Fruit fly (Drosophila melanogaster) whole organism, embryonic: ENCODE measurements around the gene ftz-f1.
A peak's percentile ranks its signal among the peaks of the same experiment; 100 is the strongest.

Experiments used
- BEAF-32 ChIP-seq: fragments of 200-800 bp; sonication (Bioruptor generic); optimal IDR thresholded peaks from 3 replicates; lab custom pipeline; 2017; ENCODE audit warnings: missing biosample characterization, missing genetic modification characterization, mild to moderate bottlenecking, moderate library complexity, missing genetic modification reagents
- CG1024 ChIP-seq: fragments of 200-800 bp; sonication (Bioruptor generic); IDR thresholded peaks from 2 replicates; pipeline ENCODE4 v1.3.6; 2022; ENCODE audit warnings: missing biosample characterization, missing genetic modification characterization
- CG10462 ChIP-seq: fragments of 200-800 bp; sonication (Bioruptor generic); optimal IDR thresholded peaks from 2 replicates; lab custom pipeline; 2016; ENCODE audit warnings: missing biosample characterization, missing genetic modification characterization
- CG11247 ChIP-seq: fragments of 200-800 bp; sonication (Bioruptor generic); IDR thresholded peaks from 2 replicates; pipeline ENCODE4 v1.3.6; 2022; ENCODE audit warnings: missing biosample characterization, missing genetic modification characterization
- CG11504 ChIP-seq: fragments of 200-800 bp; sonication (Bioruptor generic); optimal IDR thresholded peaks from 3 replicates; lab custom pipeline; 2019; ENCODE audit warnings: missing biosample characterization, mild to moderate bottlenecking, missing genetic modification characterization, moderate library complexity
- CG12155 ChIP-seq: fragments of 200-800 bp; sonication (Bioruptor generic); optimal IDR thresholded peaks from 3 replicates; lab custom pipeline; 2016; ENCODE audit warnings: missing biosample characterization, missing genetic modification characterization
- CG12219 ChIP-seq: fragments of 200-800 bp; sonication (Bioruptor generic); optimal IDR thresholded peaks from 3 replicates; lab custom pipeline; 2018; ENCODE audit warnings: missing biosample characterization, mild to moderate bottlenecking, missing genetic modification characterization
- CG12769 ChIP-seq: fragments of 200-800 bp; sonication (Bioruptor generic); optimal IDR thresholded peaks from 2 replicates; lab custom pipeline; 2019; ENCODE audit warnings: missing biosample characterization, mild to moderate bottlenecking, missing genetic modification characterization, moderate library complexity
- CG13775 ChIP-seq: fragments of 200-800 bp; sonication (Bioruptor generic); optimal IDR thresholded peaks from 3 replicates; lab custom pipeline; 2017; ENCODE audit warnings: missing biosample characterization, mild to moderate bottlenecking, missing genetic modification characterization
- CG14667 ChIP-seq: fragments of 200-800 bp; sonication (Bioruptor generic); IDR thresholded peaks from 2 replicates; pipeline ENCODE4 v1.3.6; 2022; ENCODE audit warnings: missing biosample characterization, missing genetic modification characterization
- CG16863 ChIP-seq: fragments of 200-800 bp; sonication (Bioruptor generic); optimal IDR thresholded peaks from 3 replicates; lab custom pipeline; 2016; ENCODE audit warnings: missing biosample characterization, missing genetic modification characterization
- CG4360 ChIP-seq: fragments of 200-800 bp; sonication (Bioruptor generic); IDR thresholded peaks from 2 replicates; pipeline ENCODE4 v1.3.6; 2022; ENCODE audit warnings: missing biosample characterization, missing genetic modification characterization
- CG6689 ChIP-seq: fragments of 200-800 bp; sonication (Bioruptor generic); IDR thresholded peaks from 2 replicates; pipeline ENCODE4 v1.3.6; 2022; ENCODE audit warnings: missing biosample characterization, missing genetic modification characterization
- CG7271 ChIP-seq: fragments of 200-800 bp; sonication (Bioruptor generic); optimal IDR thresholded peaks from 2 replicates; lab custom pipeline; 2018; ENCODE audit warnings: missing biosample characterization, mild to moderate bottlenecking, missing genetic modification characterization, moderate library complexity
- CG8359 ChIP-seq: fragments of 200-800 bp; sonication (Bioruptor generic); optimal IDR thresholded peaks from 2 replicates; lab custom pipeline; 2017; ENCODE audit warnings: missing biosample characterization, mild to moderate bottlenecking, missing genetic modification characterization, borderline replicate concordance
- CG9437 ChIP-seq: fragments of 200-800 bp; sonication (Bioruptor generic); optimal IDR thresholded peaks from 2 replicates; lab custom pipeline; 2018; ENCODE audit warnings: missing biosample characterization, mild to moderate bottlenecking, missing genetic modification characterization
- CG9932 ChIP-seq: fragments of 200-800 bp; sonication (Bioruptor generic); IDR thresholded peaks from 2 replicates; pipeline ENCODE4 v1.3.6; 2022; ENCODE audit warnings: missing biosample characterization, missing genetic modification characterization
- Dad ChIP-seq: fragments of 200-800 bp; sonication (Bioruptor generic); optimal IDR thresholded peaks from 3 replicates; lab custom pipeline; 2016; ENCODE audit warnings: missing biosample characterization, missing genetic modification characterization
- Dek ChIP-seq: fragments of 200-800 bp; sonication (Bioruptor generic); optimal IDR thresholded peaks from 3 replicates; lab custom pipeline; 2019; ENCODE audit warnings: missing biosample characterization, mild to moderate bottlenecking, missing genetic modification characterization, moderate library complexity
- Fer2 ChIP-seq: fragments of 200-800 bp; sonication (Bioruptor generic); optimal IDR thresholded peaks from 2 replicates; lab custom pipeline; 2018; ENCODE audit warnings: missing biosample characterization, mild to moderate bottlenecking, missing genetic modification characterization, moderate library complexity
- HmgD ChIP-seq: fragments of 200-800 bp; sonication (Bioruptor generic); optimal IDR thresholded peaks from 3 replicates; lab custom pipeline; 2016; ENCODE audit warnings: missing biosample characterization, missing genetic modification characterization
- HmgZ ChIP-seq: fragments of 200-800 bp; sonication (Bioruptor generic); optimal IDR thresholded peaks from 2 replicates; lab custom pipeline; 2018; ENCODE audit warnings: missing biosample characterization, mild to moderate bottlenecking, missing genetic modification characterization
- Lhr ChIP-seq: fragments of 200-800 bp; sonication (Bioruptor generic); optimal IDR thresholded peaks from 3 replicates; lab custom pipeline; 2017; ENCODE audit warnings: mild to moderate bottlenecking, missing biosample characterization, missing genetic modification reagents, missing genetic modification characterization
- MTF-1 ChIP-seq: fragments of 200-800 bp; sonication (Bioruptor generic); optimal IDR thresholded peaks from 2 replicates; lab custom pipeline; 2018; ENCODE audit warnings: missing biosample characterization, mild to moderate bottlenecking, missing genetic modification characterization, borderline replicate concordance
- Max ChIP-seq: fragments of 200-800 bp; sonication (Bioruptor generic); optimal IDR thresholded peaks from 2 replicates; lab custom pipeline; 2016; ENCODE audit warnings: missing biosample characterization, mild to moderate bottlenecking, missing genetic modification characterization
- NK7.1 ChIP-seq: fragments of 200-800 bp; sonication (Bioruptor generic); optimal IDR thresholded peaks from 3 replicates; lab custom pipeline; 2016; ENCODE audit warnings: missing biosample characterization, missing genetic modification characterization
- Nf-YC ChIP-seq: fragments of 200-800 bp; optimal IDR thresholded peaks from 3 replicates; lab custom pipeline; 2019; ENCODE audit warnings: missing biosample characterization, mild to moderate bottlenecking, missing genetic modification characterization, moderate library complexity
- Pdp1 ChIP-seq, 2 experiments: fragments of 200-800 bp; sonication (Bioruptor generic); optimal IDR thresholded peaks; 3 replicates each; lab custom pipeline; 2016; ENCODE audit warnings: missing biosample characterization in 2 of 2, missing genetic modification characterization in 2 of 2, mild to moderate bottlenecking in 1 of 2, moderate library complexity in 1 of 2
- Six4 ChIP-seq: fragments of 200-800 bp; sonication (Bioruptor generic); optimal IDR thresholded peaks from 2 replicates; lab custom pipeline; 2016; ENCODE audit warnings: missing biosample characterization, missing genetic modification characterization
- Xbp1 ChIP-seq: fragments of 200-800 bp; sonication (Bioruptor generic); optimal IDR thresholded peaks from 3 replicates; lab custom pipeline; 2016; ENCODE audit warnings: missing biosample characterization, mild to moderate bottlenecking, missing genetic modification characterization
- ab ChIP-seq: fragments of 200-800 bp; sonication (Bioruptor generic); optimal IDR thresholded peaks from 2 replicates; lab custom pipeline; 2016; ENCODE audit warnings: missing biosample characterization, missing genetic modification characterization
- aop ChIP-seq: fragments of 200-800 bp; sonication (Bioruptor generic); IDR thresholded peaks from 2 replicates; pipeline ENCODE4 v1.3.6; 2022; ENCODE audit warnings: missing biosample characterization, missing genetic modification characterization
- ap ChIP-seq: fragments of 200-800 bp; sonication (Bioruptor generic); IDR thresholded peaks from 2 replicates; pipeline ENCODE4 v1.3.6; 2022; ENCODE audit warnings: missing biosample characterization, missing genetic modification characterization
- dpn ChIP-seq, 2 experiments: fragments of 200-800 bp; sonication (Bioruptor generic); optimal IDR thresholded peaks; 3 replicates each; lab custom pipeline; 2016; ENCODE audit warnings: missing biosample characterization in 2 of 2, missing genetic modification characterization in 2 of 2
- her ChIP-seq: fragments of 200-800 bp; sonication (Bioruptor generic); optimal IDR thresholded peaks from 2 replicates; lab custom pipeline; 2016; ENCODE audit warnings: missing biosample characterization, missing genetic modification characterization
- insv ChIP-seq, 2 experiments: fragments of 200-800 bp; sonication (Bioruptor generic); optimal IDR thresholded peaks; 3 replicates each; lab custom pipeline; 2016 to 2018; ENCODE audit warnings: missing biosample characterization in 2 of 2, missing genetic modification characterization in 2 of 2
- jing ChIP-seq: fragments of 200-800 bp; sonication (Bioruptor generic); optimal IDR thresholded peaks from 2 replicates; lab custom pipeline; 2018; ENCODE audit warnings: missing biosample characterization, mild to moderate bottlenecking, missing genetic modification characterization
- lola ChIP-seq, 3 experiments: fragments of >200 bp in 2 of 3; fragments of 200-800 bp in 1 of 3; sonication (Bioruptor generic) in 1 of 3; optimal IDR thresholded peaks; 2 replicates each; lab custom pipeline; 2017 to 2019; ENCODE audit warnings: missing biosample characterization in 3 of 3, missing genetic modification characterization in 3 of 3, mild to moderate bottlenecking in 1 of 3, moderate library complexity in 1 of 3
- nau ChIP-seq: fragments of 200-800 bp; sonication (Bioruptor generic); optimal IDR thresholded peaks from 3 replicates; lab custom pipeline; 2017; ENCODE audit warnings: missing biosample characterization, mild to moderate bottlenecking, missing genetic modification characterization, missing genetic modification reagents
- org-1 ChIP-seq: fragments of 200-800 bp; sonication (Bioruptor generic); optimal IDR thresholded peaks from 2 replicates; lab custom pipeline; 2017; ENCODE audit warnings: missing biosample characterization, missing genetic modification characterization
- otp ChIP-seq: fragments of 200-800 bp; sonication (Bioruptor generic); IDR thresholded peaks from 3 replicates; pipeline ENCODE4, ENCODE4 v1.3.6; 2022; ENCODE audit warnings: missing biosample characterization, missing genetic modification characterization
- ranshi ChIP-seq: fragments of 200-800 bp; sonication (Bioruptor generic); IDR thresholded peaks from 2 replicates; pipeline ENCODE4 v1.3.6; 2022; ENCODE audit warnings: missing biosample characterization, missing genetic modification characterization
- scrt ChIP-seq: fragments of 200-800 bp; sonication (Bioruptor generic); optimal IDR thresholded peaks from 2 replicates; lab custom pipeline; 2018; ENCODE audit warnings: missing biosample characterization, mild to moderate bottlenecking, missing genetic modification characterization, moderate library complexity
- sim ChIP-seq: fragments of 200-800 bp; sonication (Bioruptor generic); IDR thresholded peaks from 2 replicates; pipeline ENCODE4 v1.3.6; 2022; ENCODE audit warnings: missing biosample characterization, missing genetic modification characterization
- sna ChIP-seq: fragments of 200-800 bp; sonication (Bioruptor generic); IDR thresholded peaks from 2 replicates; pipeline ENCODE4 v1.3.6; 2022; ENCODE audit warnings: missing biosample characterization, missing genetic modification characterization; ENCODE audit not compliant: partially characterized antibody
- tna ChIP-seq: fragments of 200-800 bp; sonication (Bioruptor generic); IDR thresholded peaks from 2 replicates; pipeline ENCODE4 v1.3.6; 2022; ENCODE audit warnings: missing biosample characterization, missing genetic modification characterization; ENCODE audit not compliant: partially characterized antibody
- toy ChIP-seq: fragments of 200-800 bp; sonication (Bioruptor generic); IDR thresholded peaks from 2 replicates; pipeline ENCODE4 v1.3.6; 2022; ENCODE audit warnings: missing biosample characterization, missing genetic modification characterization
- ttk ChIP-seq: fragments of 200-800 bp; sonication (Bioruptor generic); IDR thresholded peaks from 2 replicates; pipeline ENCODE4 v2.1.2; 2022; ENCODE audit warnings: missing biosample characterization, missing genetic modification characterization
- yki ChIP-seq: fragments of >200 bp; optimal IDR thresholded peaks from 3 replicates; lab custom pipeline; 2018

The ftz-f1 gene

dm6 chr3L:18822450-18823220, 21.5 kb upstream of the ftz-f1 start, which contains the start of gene Cat (continued):
- TF ChIP-seq CG11247: no peak
- TF ChIP-seq CG12769 (tag; lab: Kevin White, UChicago): no peak
- no peak for TF ChIP-seq Lhr
- TF ChIP-seq BEAF-32: peak; percentile 87
- TF ChIP-seq scrt (GFP tag; lab: Kevin White, UChicago): peak; percentile 80
- TF ChIP-seq CG10462: no peak
- no peak for TF ChIP-seq CG9932 (GFP tag; lab: Robert Waterston, UW)
- no peak for TF ChIP-seq ttk (GFP tag; lab: Robert Waterston, UW)
- TF ChIP-seq CG6689: no peak; the same call in none of the 2 replicates
- TF ChIP-seq nau (GFP tag; lab: Kevin White, UChicago): peak; percentile 23
- peak; percentile 90 to 97 for TF ChIP-seq insv (GFP tag; optimal IDR thresholded peaks at IDR 0.05; lab: Kevin White, UChicago)
- TF ChIP-seq jing: no peak
- no peak for TF ChIP-seq org-1 (GFP tag; lab: Kevin White, UChicago)
- TF ChIP-seq NK7.1 (GFP tag; lab: Kevin White, UChicago): no peak
- TF ChIP-seq CG9437 (GFP tag; lab: Kevin White, UChicago): no peak
- TF ChIP-seq Dad (GFP tag; lab: Kevin White, UChicago): peak; percentile 33
- peak; percentile 73 for TF ChIP-seq HmgZ (tag; lab: Kevin White, UChicago)
- TF ChIP-seq aop: no peak
- TF ChIP-seq HmgD (GFP tag; lab: Kevin White, UChicago): no peak
- no peak for TF ChIP-seq Six4
- peak; percentile 54 for TF ChIP-seq Nf-YC (tag; lab: Kevin White, UChicago)
- TF ChIP-seq ap (GFP tag; lab: Robert Waterston, UW): no peak
- no peak for TF ChIP-seq sim
- peak; percentile 21 to 53 for TF ChIP-seq dpn (GFP tag; optimal IDR thresholded peaks at IDR 0.05; lab: Kevin White, UChicago)
- TF ChIP-seq CG13775 (GFP tag; lab: Kevin White, UChicago): no peak
- peak; percentile 38 for TF ChIP-seq Dek
- TF ChIP-seq CG11504 (tag; lab: Kevin White, UChicago): no peak
- TF ChIP-seq CG1024 (GFP tag; lab: Robert Waterston, UW): no peak; the same call in 1 of the 2 replicates
- TF ChIP-seq ab (GFP tag; lab: Kevin White, UChicago): no peak
- TF ChIP-seq CG16863 (GFP tag; lab: Kevin White, UChicago): no peak
- TF ChIP-seq CG8359: no peak
- peak; percentile 86 for TF ChIP-seq Xbp1 (GFP tag; lab: Kevin White, UChicago)
- TF ChIP-seq toy (GFP tag; lab: Robert Waterston, UW): no peak
- TF ChIP-seq CG12155 (GFP tag; lab: Kevin White, UChicago): no peak
- peak; percentile 93 for TF ChIP-seq CG4360 (GFP tag; lab: Robert Waterston, UW)
- TF ChIP-seq sna: peak; percentile 89
- no peak for TF ChIP-seq Fer2 (tag; lab: Kevin White, UChicago)
- TF ChIP-seq lola (GFP tag; optimal IDR thresholded peaks at IDR 0.05; lab: Kevin White, UChicago): peak in 2 of 3 experiments; percentile 28 to 37
- peak; percentile 60; the same call in 1 of the 2 replicates for TF ChIP-seq tna (GFP tag; lab: Robert Waterston, UW)
- TF ChIP-seq yki (lab: Kevin White, UChicago): no peak
- TF ChIP-seq CG12219 (GFP tag; lab: Kevin White, UChicago): no peak
- no peak for TF ChIP-seq CG14667 (GFP tag; lab: Robert Waterston, UW)
- TF ChIP-seq ranshi: 0 out of 2 replicates have a peak, but pooled peaks have one; percentile 35
- TF ChIP-seq otp: no peak
- peak; percentile 59 for TF ChIP-seq Max (GFP tag; lab: Kevin White, UChicago)
- peak; percentile 13 for TF ChIP-seq her (GFP tag; lab: Kevin White, UChicago)
- no peak for TF ChIP-seq MTF-1
- no peak for TF ChIP-seq CG7271 (tag; lab: Kevin White, UChicago)
- TF ChIP-seq Pdp1 (GFP tag; optimal IDR thresholded peaks at IDR 0.05; lab: Kevin White, UChicago): peak in 1 of 2 experiments; percentile 98
